Worm (Caenorhabditis elegans): Measurements from ENCODE around the gene mak-2.

Gene mak-2

ce11 chrIV:874677-875076 is 10.5 kb upstream of the mak-2 start, which contains the start of gene Y55F3BR.1 (continued):
- TF ChIP-seq ztf-11 (tag; optimal IDR thresholded peaks at IDR 0.05) (no peak), snu-23 (GFP tag; optimal IDR thresholded peaks at IDR 0.05) (peak; percentile 71), egl-27 (tag; optimal IDR thresholded peaks at IDR 0.05) (no peak), zag-1 (tag; optimal IDR thresholded peaks at IDR 0.05) (no peak), ceh-63 (GFP tag; optimal IDR thresholded peaks at IDR 0.05) (no peak), rnt-1 (tag; optimal IDR thresholded peaks at IDR 0.05) (peak; percentile 79), pqm-1 (tag; optimal IDR thresholded peaks at IDR 0.05) (no peak), lin-13 (GFP tag; optimal IDR thresholded peaks at IDR 0.05) (peak; percentile 75), elt-2 (tag; optimal IDR thresholded peaks at IDR 0.05) (no peak), dpl-1 (GFP tag; optimal IDR thresholded peaks at IDR 0.05) (peak; percentile 96 to 98 (median 97)), nhr-85 (tag) (peak; percentile 75), aha-1 (tag; optimal IDR thresholded peaks at IDR 0.05) (no peak), unc-98 (GFP tag; IDR thresholded peaks at IDR 0.05) (no peak), nhr-28 (tag; optimal IDR thresholded peaks at IDR 0.05) (no peak), ztf-4 (tag; optimal IDR thresholded peaks at IDR 0.05) (no peak), efl-1 (optimal IDR thresholded peaks at IDR 0.05) (peak; percentile 98 to 99), efl-1 (GFP tag; optimal IDR thresholded peaks at IDR 0.05 in 1 of 2) (peak; percentile 97 to 100), nhr-71 (tag; optimal IDR thresholded peaks at IDR 0.05) (peak; percentile 80), swsn-7 (tag; optimal IDR thresholded peaks at IDR 0.05) (peak; percentile 53), lir-3 (tag; optimal IDR thresholded peaks at IDR 0.05; ENCODE audit: poor library complexity) (no peak), nhr-11 (tag; optimal IDR thresholded peaks at IDR 0.05) (no peak), alr-1 (tag; optimal IDR thresholded peaks at IDR 0.05; ENCODE audit: borderline replicate concordance) (no peak), ama-1 (optimal IDR thresholded peaks at IDR 0.05) (no peak), hlh-4 (tag; optimal IDR thresholded peaks at IDR 0.05) (no peak), nhr-47 (tag; optimal IDR thresholded peaks at IDR 0.05) (peak; percentile 76), tlp-1 (tag; optimal IDR thresholded peaks at IDR 0.05) (no peak), nhr-76 (tag; optimal IDR thresholded peaks at IDR 0.05) (no peak), xbp-1 (tag; optimal IDR thresholded peaks at IDR 0.05) (peak; percentile 53), efl-3 (GFP tag; optimal IDR thresholded peaks at IDR 0.05) (no peak), nhr-12 (tag; optimal IDR thresholded peaks at IDR 0.05) (no peak), C16A3.4 (tag; optimal IDR thresholded peaks at IDR 0.05) (peak; percentile 52), fos-1 (tag; optimal IDR thresholded peaks at IDR 0.05) (peak; percentile 63), mdl-1 (tag; optimal IDR thresholded peaks at IDR 0.05) (no peak), snpc-4 (tag; optimal IDR thresholded peaks at IDR 0.05) (peak; percentile 77), elt-3 (tag; optimal IDR thresholded peaks at IDR 0.05) (peak in 1 of 6 experiments; percentile 22), unc-62 (GFP tag; optimal IDR thresholded peaks at IDR 0.05) (no peak), ceh-90 (tag; optimal IDR thresholded peaks at IDR 0.05) (no peak), ces-1 (GFP tag; optimal IDR thresholded peaks at IDR 0.05) (no peak), C34B4.2 (tag; optimal IDR thresholded peaks at IDR 0.05) (no peak), zip-4 (GFP tag; optimal IDR thresholded peaks at IDR 0.05) (no peak), aly-2 (tag; optimal IDR thresholded peaks at IDR 0.05) (peak; percentile 35), fkh-10 (GFP tag; optimal IDR thresholded peaks at IDR 0.05) (no peak)

DNA sequence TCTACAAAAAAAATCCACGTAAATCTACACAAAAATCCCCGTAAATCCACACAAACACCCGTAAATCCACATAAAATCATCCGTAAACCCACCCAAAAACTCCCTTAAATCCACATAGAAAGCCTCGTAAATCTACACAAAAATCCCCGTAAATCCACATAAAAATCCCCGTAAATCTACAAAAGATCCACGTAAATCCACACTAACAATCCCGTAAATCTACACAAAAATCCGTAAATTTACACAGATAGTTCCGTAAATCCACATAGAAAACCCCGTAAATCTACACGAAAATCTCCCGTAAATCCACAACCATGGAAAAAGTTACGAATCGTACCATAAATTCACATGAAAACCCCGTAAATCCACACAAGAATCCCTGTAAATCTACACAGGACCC is 6.5 kb upstream of the mak-2 start:
- no peak for TF ChIP-seq rnt-1 (tag; optimal IDR thresholded peaks at IDR 0.05)
- no peak for TF ChIP-seq nhr-85 (tag)
- no peak for TF ChIP-seq zag-1 (tag; optimal IDR thresholded peaks at IDR 0.05)
- TF ChIP-seq C04F5.9 (tag; optimal IDR thresholded peaks at IDR 0.05), result no peak
- TF ChIP-seq egl-13 (tag; optimal IDR thresholded peaks at IDR 0.05), result no peak
- TF ChIP-seq ceh-82 (tag; optimal IDR thresholded peaks at IDR 0.05), result no peak
- no peak for TF ChIP-seq blmp-1 (tag; optimal IDR thresholded peaks at IDR 0.05)
- no peak for TF ChIP-seq lin-39 (tag; optimal IDR thresholded peaks at IDR 0.05)
- TF ChIP-seq isw-1 (GFP tag; IDR thresholded peaks at IDR 0.05), result no peak
- TF ChIP-seq nhr-11 (tag; optimal IDR thresholded peaks at IDR 0.05), result no peak
- no peak for TF ChIP-seq unc-30 (tag; optimal IDR thresholded peaks at IDR 0.05)
- TF ChIP-seq unc-86 (tag; optimal IDR thresholded peaks at IDR 0.05), result no peak
- TF ChIP-seq pag-3 (tag; optimal IDR thresholded peaks at IDR 0.05; ENCODE audit: borderline replicate concordance, insufficient read depth), result no peak
